Worm (Caenorhabditis elegans) whole organism, L4/young adult: Measurements from ENCODE around the gene Y51A2B.16.

Experiments
- W03F9.2 ChIP-seq: fragments of 150-350 bp; optimal IDR thresholded peaks from 2 replicates; lab custom pipeline; 2014; ENCODE audit warnings: missing biosample characterization, missing genetic modification characterization
- dao-5 ChIP-seq: sonication (generic microtip); optimal IDR thresholded peaks from 2 replicates; lab custom pipeline; 2016; ENCODE audit warnings: missing genotype, missing genetic modification characterization, moderate library complexity, missing compliant biosample characterization
- him-1 ChIP-seq: sonication (generic microtip); optimal IDR thresholded peaks from 2 replicates; lab custom pipeline; 2016; ENCODE audit warnings: missing genotype, missing genetic modification reagents, missing genetic modification characterization, missing compliant biosample characterization

DNA sequence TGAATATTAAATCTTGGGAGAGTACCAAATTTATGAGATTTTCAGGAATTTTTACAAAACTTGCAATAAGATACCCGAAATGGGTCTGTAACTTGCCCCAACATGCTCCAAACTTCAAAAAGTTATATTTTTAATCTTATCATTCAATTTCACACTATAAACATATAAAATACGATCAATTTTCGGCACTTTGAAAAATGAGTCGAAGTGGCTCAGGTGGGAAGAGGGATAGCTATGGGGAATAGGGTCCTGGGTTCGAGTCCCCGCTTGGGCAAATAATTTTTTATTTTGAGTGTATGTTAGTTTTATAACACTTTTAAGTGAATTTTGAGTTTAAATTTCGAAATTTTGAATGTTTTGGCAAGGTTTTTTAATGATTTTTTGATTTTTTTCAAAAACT, 26.7 kb downstream of the Y51A2B.16 start:
- TF ChIP-seq dao-5, result no peak
- no peak for TF ChIP-seq him-1
- no peak for TF ChIP-seq W03F9.2 (tag; lab: Kevin White, UChicago)
